Worm (Caenorhabditis elegans) whole organism, L2 larva: ENCODE results near the gene F28H6.4.
A peak's percentile ranks its signal among the peaks of the same experiment; 100 is the strongest.

Source experiments
- C34F6.9 ChIP-seq: fragments of 150-350 bp; optimal IDR thresholded peaks from 2 replicates; lab custom pipeline; 2014; ENCODE audit warnings: missing biosample characterization, missing genetic modification characterization
- F13H6.1 ChIP-seq: sonication (generic microtip); optimal IDR thresholded peaks from 2 replicates; lab custom pipeline; 2016; ENCODE audit warnings: missing genetic modification characterization, missing compliant biosample characterization
- R02D3.7 ChIP-seq: fragments of 150-350 bp; optimal IDR thresholded peaks from 2 replicates; lab custom pipeline; 2014; ENCODE audit warnings: missing biosample characterization, missing genetic modification characterization
- Y55F3AM.14 ChIP-seq: fragments of 200-800 bp; sonication (Bioruptor generic); optimal IDR thresholded peaks from 2 replicates; lab custom pipeline; 2018; ENCODE audit warnings: mild to moderate bottlenecking, missing genetic modification characterization, missing compliant biosample characterization
- ZK546.5 ChIP-seq: sonication (generic microtip); optimal IDR thresholded peaks from 2 replicates; lab custom pipeline; 2017; ENCODE audit warnings: missing biosample characterization, missing genetic modification characterization
- aly-2 ChIP-seq: fragments of 150-350 bp; optimal IDR thresholded peaks from 2 replicates; lab custom pipeline; 2014; ENCODE audit warnings: missing biosample characterization, missing genetic modification characterization
- ama-1 ChIP-seq: fragments of 150-350 bp; optimal IDR thresholded peaks from 2 replicates; lab custom pipeline; 2018; ENCODE audit warnings: inconsistent platforms
- blmp-1 ChIP-seq: sonication (generic microtip); optimal IDR thresholded peaks from 2 replicates; lab custom pipeline; 2017; ENCODE audit warnings: missing genetic modification characterization, mild to moderate bottlenecking, missing compliant biosample characterization, antibody characterized with exemption, moderate library complexity; ENCODE audit not compliant: insufficient read depth
- ceh-16 ChIP-seq: fragments of 150-350 bp; optimal IDR thresholded peaks from 2 replicates; lab custom pipeline; 2014; ENCODE audit warnings: missing biosample characterization, missing genetic modification characterization
- ceh-82 ChIP-seq: fragments of 150-350 bp; optimal IDR thresholded peaks from 2 replicates; lab custom pipeline; 2014; ENCODE audit warnings: missing biosample characterization, missing genetic modification characterization
- crh-2 ChIP-seq: sonication (generic microtip); optimal IDR thresholded peaks from 2 replicates; lab custom pipeline; 2017; ENCODE audit warnings: missing biosample characterization, missing genetic modification characterization
- dmd-4 ChIP-seq: sonication (generic microtip); optimal IDR thresholded peaks from 2 replicates; lab custom pipeline; 2017; ENCODE audit warnings: missing biosample characterization, missing genetic modification characterization
- egl-27 ChIP-seq: sonication (generic microtip); optimal IDR thresholded peaks from 3 replicates; lab custom pipeline; 2017; ENCODE audit warnings: missing biosample characterization, missing genetic modification reagents, missing genetic modification characterization
- elt-1 ChIP-seq: fragments of 150-350 bp; optimal IDR thresholded peaks from 2 replicates; lab custom pipeline; 2014; ENCODE audit warnings: missing biosample characterization, missing genetic modification characterization
- elt-3 ChIP-seq: sonication (generic microtip); optimal IDR thresholded peaks from 2 replicates; lab custom pipeline; 2017; ENCODE audit warnings: missing biosample characterization, missing genetic modification characterization
- fos-1 ChIP-seq: fragments of 150-350 bp; optimal IDR thresholded peaks from 2 replicates; lab custom pipeline; 2014; ENCODE audit warnings: missing biosample characterization, missing genetic modification characterization
- gmeb-1 ChIP-seq: fragments of 150-350 bp; optimal IDR thresholded peaks from 2 replicates; lab custom pipeline; 2014; ENCODE audit warnings: missing biosample characterization, missing genetic modification characterization
- lin-11 ChIP-seq: fragments of 150-350 bp; sonication (generic microtip); optimal IDR thresholded peaks from 2 replicates; lab custom pipeline; 2014; ENCODE audit warnings: missing biosample characterization, missing genetic modification characterization, inconsistent platforms, mixed read lengths
- lin-13 ChIP-seq: fragments of 150-350 bp; optimal IDR thresholded peaks from 2 replicates; lab custom pipeline; 2014; ENCODE audit warnings: missing biosample characterization, missing genetic modification reagents, missing genetic modification characterization
- lin-39 ChIP-seq: fragments of 150-350 bp; optimal IDR thresholded peaks from 2 replicates; lab custom pipeline; 2014; ENCODE audit warnings: missing biosample characterization, missing genetic modification reagents, missing genetic modification characterization
- lsy-2 ChIP-seq, 2 experiments: fragments of 150-350 bp in 1 of 2; sonication (generic microtip) in 1 of 2; optimal IDR thresholded peaks; 2 replicates each; lab custom pipeline; 2014 to 2017; ENCODE audit warnings: missing biosample characterization in 2 of 2, missing genetic modification characterization in 2 of 2
- mab-5 ChIP-seq: fragments of 150-350 bp; optimal IDR thresholded peaks from 2 replicates; lab custom pipeline; 2014; ENCODE audit warnings: missing biosample characterization, missing genetic modification characterization
- mbf-1 ChIP-seq: sonication (generic microtip); optimal IDR thresholded peaks from 2 replicates; lab custom pipeline; 2017; ENCODE audit warnings: missing biosample characterization, missing genetic modification characterization
- mdl-1 ChIP-seq, 2 experiments: fragments of 150-350 bp in 1 of 2; sonication (generic microtip) in 1 of 2; optimal IDR thresholded peaks; 2 replicates each; lab custom pipeline; 2017; ENCODE audit warnings: missing biosample characterization in 2 of 2, missing genetic modification characterization in 2 of 2
- nhr-10 ChIP-seq: sonication (generic microtip); optimal IDR thresholded peaks from 2 replicates; lab custom pipeline; 2017; ENCODE audit warnings: missing biosample characterization, missing genetic modification characterization
- nhr-11 ChIP-seq: fragments of 150-350 bp; optimal IDR thresholded peaks from 2 replicates; lab custom pipeline; 2014; ENCODE audit warnings: missing biosample characterization, missing genetic modification characterization
- nhr-12 ChIP-seq: fragments of 150-350 bp; optimal IDR thresholded peaks from 2 replicates; lab custom pipeline; 2014; ENCODE audit warnings: missing biosample characterization, missing genetic modification characterization
- nhr-129 ChIP-seq: fragments of 150-350 bp; optimal IDR thresholded peaks from 2 replicates; lab custom pipeline; 2014; ENCODE audit warnings: missing biosample characterization, missing genetic modification characterization
- nhr-21 ChIP-seq: fragments of 150-350 bp; optimal IDR thresholded peaks from 2 replicates; lab custom pipeline; 2014; ENCODE audit warnings: missing biosample characterization, missing genetic modification characterization
- nhr-23 ChIP-seq: fragments of 150-350 bp; optimal IDR thresholded peaks from 2 replicates; lab custom pipeline; 2014; ENCODE audit warnings: missing biosample characterization, missing genetic modification reagents, missing genetic modification characterization
- nhr-237 ChIP-seq: fragments of 150-350 bp; optimal IDR thresholded peaks from 2 replicates; lab custom pipeline; 2014; ENCODE audit warnings: missing biosample characterization, missing genetic modification characterization
- nhr-25 ChIP-seq: fragments of 150-350 bp; sonication (generic microtip); optimal IDR thresholded peaks from 3 replicates; lab custom pipeline; 2014; ENCODE audit warnings: missing biosample characterization, missing genetic modification characterization
- nhr-6 ChIP-seq: fragments of 150-350 bp; optimal IDR thresholded peaks from 2 replicates; lab custom pipeline; 2014; ENCODE audit warnings: missing biosample characterization, missing genetic modification characterization
- nhr-77 ChIP-seq: fragments of 150-350 bp; optimal IDR thresholded peaks from 2 replicates; lab custom pipeline; 2014; ENCODE audit warnings: missing biosample characterization, missing genetic modification characterization
- peb-1 ChIP-seq: fragments of 150-350 bp; optimal IDR thresholded peaks from 2 replicates; lab custom pipeline; 2014; ENCODE audit warnings: missing biosample characterization, missing genetic modification characterization
- sem-4 ChIP-seq: fragments of 150-350 bp; optimal IDR thresholded peaks from 2 replicates; lab custom pipeline; 2014; ENCODE audit warnings: missing biosample characterization, missing genetic modification reagents, missing genetic modification characterization
- skn-1 ChIP-seq: sonication (generic microtip); optimal IDR thresholded peaks from 2 replicates; lab custom pipeline; 2017; ENCODE audit warnings: missing biosample characterization, missing genetic modification characterization
- sma-3 ChIP-seq: sonication (generic microtip); optimal IDR thresholded peaks from 2 replicates; lab custom pipeline; 2016; ENCODE audit warnings: missing genetic modification reagents, missing genetic modification characterization, missing compliant biosample characterization
- sma-9 ChIP-seq, 2 experiments: fragments of 150-350 bp in 1 of 2; sonication (generic microtip) in 1 of 2; optimal IDR thresholded peaks; 2 replicates each; lab custom pipeline; 2014 to 2016; ENCODE audit warnings: missing genetic modification characterization in 2 of 2, mild to moderate bottlenecking in 1 of 2, missing biosample characterization in 1 of 2, missing compliant biosample characterization in 1 of 2, missing genetic modification reagents in 1 of 2, moderate library complexity in 1 of 2
- snpc-4 ChIP-seq: fragments of 150-350 bp; optimal IDR thresholded peaks from 2 replicates; lab custom pipeline; 2014; ENCODE audit warnings: missing biosample characterization, missing genetic modification characterization
- unc-39 ChIP-seq: fragments of 150-350 bp; optimal IDR thresholded peaks from 2 replicates; lab custom pipeline; 2014; ENCODE audit warnings: missing biosample characterization, missing genetic modification characterization
- unc-55 ChIP-seq: fragments of 150-350 bp; sonication (generic microtip); optimal IDR thresholded peaks from 3 replicates; lab custom pipeline; 2014; ENCODE audit warnings: missing biosample characterization, missing genetic modification reagents, missing genetic modification characterization
- unc-62 ChIP-seq: fragments of 150-350 bp; optimal IDR thresholded peaks from 2 replicates; lab custom pipeline; 2014; ENCODE audit warnings: missing biosample characterization, missing genetic modification reagents, missing genetic modification characterization
- zag-1 ChIP-seq: fragments of 150-350 bp; optimal IDR thresholded peaks from 2 replicates; lab custom pipeline; 2014; ENCODE audit warnings: missing biosample characterization, missing genetic modification characterization
- ztf-1 ChIP-seq: fragments of 200-800 bp; sonication (Bioruptor generic); conservative IDR thresholded peaks from 2 replicates; pipeline ENCODE4 v1.3.6; 2022; ENCODE audit warnings: missing genetic modification characterization, missing compliant biosample characterization
- ztf-11 ChIP-seq: sonication (generic microtip); optimal IDR thresholded peaks from 2 replicates; lab custom pipeline; 2017; ENCODE audit warnings: missing biosample characterization, missing genetic modification characterization
- ztf-4 ChIP-seq: fragments of 150-350 bp; optimal IDR thresholded peaks from 2 replicates; lab custom pipeline; 2014; ENCODE audit warnings: missing biosample characterization, missing genetic modification characterization

The F28H6.4 gene

ce11 chrX:14169569-14170031 is 41.9 kb downstream of the F28H6.4 start, which contains the start of gene sym-4 (continued):
- TF ChIP-seq gmeb-1 (peak; percentile 81), unc-55 (peak; percentile 96)

ce11 chrX:14173850-14174249 is 46.2 kb downstream of the F28H6.4 start, which contains the start of gene idhb-1:
Gene idhb-1 (minus strand): TSS chrX:14174063.
- TF ChIP-seq crh-2 (tag; lab: Kevin White, UChicago) (peak; percentile 73), nhr-77 (tag; lab: Kevin White, UChicago) (no peak), lin-11 (tag; lab: Kevin White, UChicago) (peak; percentile 53), lin-13 (GFP tag; lab: Kevin White, UChicago) (peak; percentile 71), blmp-1 (tag; lab: Kevin White, UChicago) (no peak), unc-55 (peak; percentile 67), unc-39 (tag; lab: Kevin White, UChicago) (no peak), nhr-129 (tag; lab: Kevin White, UChicago) (peak; percentile 78), sem-4 (peak; percentile 39), Y55F3AM.14 (GFP tag; lab: Kevin White, UChicago) (no peak), sma-3 (GFP tag; lab: Kevin White, UChicago) (peak; percentile 62), ceh-82 (tag; lab: Kevin White, UChicago) (no peak), mdl-1 (tag; optimal IDR thresholded peaks at IDR 0.05; lab: Kevin White, UChicago) (peak in 1 of 2 experiments; percentile 22), nhr-21 (tag; lab: Kevin White, UChicago) (peak; percentile 55), gmeb-1 (peak; percentile 74), ceh-16 (no peak), dmd-4 (tag; lab: Kevin White, UChicago) (no peak), egl-27 (tag; lab: Kevin White, UChicago) (peak; percentile 32), skn-1 (tag; lab: Kevin White, UChicago) (no peak), ama-1 (lab: Kevin White, UChicago) (no peak), ztf-11 (tag; lab: Kevin White, UChicago) (no peak), nhr-10 (no peak), snpc-4 (tag; lab: Kevin White, UChicago) (peak; percentile 23), elt-3 (tag; lab: Kevin White, UChicago) (no peak), lin-39 (tag; lab: Kevin White, UChicago) (no peak), sma-9 (GFP tag; optimal IDR thresholded peaks at IDR 0.05; lab: Kevin White, UChicago) (peak; percentile 74), sma-9 (tag; optimal IDR thresholded peaks at IDR 0.05; lab: Kevin White, UChicago) (no peak), nhr-237 (tag; lab: Kevin White, UChicago) (no peak), lsy-2 (tag; optimal IDR thresholded peaks at IDR 0.05; lab: Kevin White, UChicago) (peak; percentile 67 to 78), nhr-12 (no peak), nhr-6 (peak; percentile 43), fos-1 (peak; percentile 59), mbf-1 (tag; lab: Kevin White, UChicago) (no peak), ZK546.5 (tag; lab: Kevin White, UChicago) (no peak), unc-62 (GFP tag; lab: Kevin White, UChicago) (no peak), C34F6.9 (peak; percentile 62), nhr-11 (tag; lab: Kevin White, UChicago) (no peak), ztf-1 (no peak), F13H6.1 (tag; lab: Kevin White, UChicago) (peak; percentile 79), nhr-23 (no peak), mab-5 (tag; lab: Kevin White, UChicago) (peak; percentile 80), elt-1 (no peak), R02D3.7 (tag; lab: Kevin White, UChicago) (no peak), peb-1 (tag; lab: Kevin White, UChicago) (no peak), ztf-4 (tag; lab: Kevin White, UChicago) (peak; percentile 19), aly-2 (tag; lab: Kevin White, UChicago) (no peak), zag-1 (tag; lab: Kevin White, UChicago) (peak; percentile 31), nhr-25 (peak; percentile 76)
- TF ChIP-seq, all 48 proteins: peak for 22
